Fruit fly (Drosophila melanogaster) whole organism, embryonic: ENCODE measurements around the gene CG6689.

ENCODE experiments used
- B-H2 ChIP-seq: fragments of 200-800 bp; sonication (Bioruptor generic); optimal IDR thresholded peaks from 2 replicates; lab custom pipeline; 2018; ENCODE audit warnings: missing biosample characterization, mild to moderate bottlenecking, missing genetic modification characterization
- Bgb ChIP-seq: fragments of 200-800 bp; sonication (Bioruptor generic); IDR thresholded peaks from 2 replicates; pipeline ENCODE4 v1.3.6; 2022; ENCODE audit warnings: missing biosample characterization, missing genetic modification characterization; ENCODE audit not compliant: partially characterized antibody
- Blimp-1 ChIP-seq: fragments of 200-800 bp; sonication (Bioruptor generic); optimal IDR thresholded peaks from 3 replicates; lab custom pipeline; 2018; ENCODE audit warnings: missing biosample characterization, missing genetic modification characterization, mild to moderate bottlenecking, moderate library complexity, missing genetic modification reagents
- CG10267 ChIP-seq: fragments of 200-800 bp; sonication (Bioruptor generic); optimal IDR thresholded peaks from 2 replicates; lab custom pipeline; 2018; ENCODE audit warnings: missing biosample characterization, mild to moderate bottlenecking, missing genetic modification characterization, moderate library complexity
- CG12391 ChIP-seq: fragments of 200-800 bp; sonication (Bioruptor generic); optimal IDR thresholded peaks from 3 replicates; lab custom pipeline; 2018; ENCODE audit warnings: missing biosample characterization, mild to moderate bottlenecking, missing genetic modification characterization, moderate library complexity
- CG13287 ChIP-seq: fragments of 200-800 bp; sonication (Bioruptor generic); IDR thresholded peaks from 2 replicates; pipeline ENCODE4 v1.3.6; 2022; ENCODE audit warnings: missing biosample characterization, missing genetic modification characterization; ENCODE audit not compliant: partially characterized antibody
- CG13624 ChIP-seq: fragments of 200-800 bp; sonication (Bioruptor generic); optimal IDR thresholded peaks from 2 replicates; lab custom pipeline; 2016; ENCODE audit warnings: missing biosample characterization, missing genetic modification characterization
- CG13775 ChIP-seq: fragments of 200-800 bp; sonication (Bioruptor generic); optimal IDR thresholded peaks from 3 replicates; lab custom pipeline; 2017; ENCODE audit warnings: missing biosample characterization, mild to moderate bottlenecking, missing genetic modification characterization
- CG15479 ChIP-seq: fragments of 200-800 bp; sonication (Bioruptor generic); optimal IDR thresholded peaks from 3 replicates; lab custom pipeline; 2019; ENCODE audit warnings: missing biosample characterization, mild to moderate bottlenecking, missing genetic modification characterization, moderate library complexity
- CG15514 ChIP-seq: fragments of 200-800 bp; sonication (Bioruptor generic); optimal IDR thresholded peaks from 3 replicates; lab custom pipeline; 2017; ENCODE audit warnings: missing biosample characterization, missing genetic modification characterization, mild to moderate bottlenecking, moderate library complexity, missing genetic modification reagents
- CG17186 ChIP-seq: fragments of 200-800 bp; sonication (Bioruptor generic); optimal IDR thresholded peaks from 3 replicates; lab custom pipeline; 2017; ENCODE audit warnings: missing biosample characterization, missing genetic modification reagents, missing genetic modification characterization
- CG17328 ChIP-seq: fragments of 200-800 bp; sonication (Bioruptor generic); IDR thresholded peaks from 2 replicates; pipeline ENCODE4 v1.3.6; 2022; ENCODE audit warnings: missing biosample characterization, missing genetic modification characterization
- CG2116 ChIP-seq: fragments of 200-800 bp; sonication (Bioruptor generic); optimal IDR thresholded peaks from 3 replicates; lab custom pipeline; 2018; ENCODE audit warnings: missing biosample characterization, mild to moderate bottlenecking, missing genetic modification characterization
- CG2120 ChIP-seq: fragments of 200-800 bp; sonication (Bioruptor generic); optimal IDR thresholded peaks from 3 replicates; lab custom pipeline; 2016; ENCODE audit warnings: missing biosample characterization, missing genetic modification characterization
- CG2712 ChIP-seq: fragments of 200-800 bp; optimal IDR thresholded peaks from 3 replicates; lab custom pipeline; 2019; ENCODE audit warnings: missing biosample characterization, mild to moderate bottlenecking, missing genetic modification characterization, moderate library complexity
- CG30020 ChIP-seq: fragments of 200-800 bp; optimal IDR thresholded peaks from 2 replicates; lab custom pipeline; 2019; ENCODE audit warnings: missing biosample characterization, mild to moderate bottlenecking, missing genetic modification characterization, moderate library complexity
- CG30403 ChIP-seq: fragments of 200-800 bp; sonication (Bioruptor generic); optimal IDR thresholded peaks from 3 replicates; lab custom pipeline; 2016; ENCODE audit warnings: missing biosample characterization, missing genetic modification characterization
- CG3407 ChIP-seq: fragments of 200-800 bp; sonication (Bioruptor generic); optimal IDR thresholded peaks from 2 replicates; lab custom pipeline; 2018; ENCODE audit warnings: missing biosample characterization, mild to moderate bottlenecking, missing genetic modification characterization
- CG34376 ChIP-seq: fragments of 200-800 bp; sonication (Bioruptor generic); optimal IDR thresholded peaks from 2 replicates; lab custom pipeline; 2018; ENCODE audit warnings: missing biosample characterization, mild to moderate bottlenecking, missing genetic modification characterization
- CG4854 ChIP-seq: fragments of 200-800 bp; sonication (Bioruptor generic); optimal IDR thresholded peaks from 2 replicates; lab custom pipeline; 2016; ENCODE audit warnings: missing biosample characterization, missing genetic modification characterization, inconsistent platforms
- CG8290 ChIP-seq, 3 experiments: fragments of 200-800 bp; sonication (Bioruptor generic); optimal IDR thresholded peaks; 2 replicates each; lab custom pipeline; 2016 to 2019; ENCODE audit warnings: missing biosample characterization in 3 of 3, missing genetic modification characterization in 3 of 3, mild to moderate bottlenecking in 2 of 3, moderate library complexity in 1 of 3
- CG8924 ChIP-seq: fragments of 200-800 bp; optimal IDR thresholded peaks from 3 replicates; lab custom pipeline; 2019; ENCODE audit warnings: missing biosample characterization, mild to moderate bottlenecking, missing genetic modification characterization, moderate library complexity
- CG9609 ChIP-seq: fragments of 200-800 bp; sonication (Bioruptor generic); optimal IDR thresholded peaks from 3 replicates; lab custom pipeline; 2016; ENCODE audit warnings: missing biosample characterization, missing genetic modification characterization
- CG9797 ChIP-seq: fragments of 200-800 bp; sonication (Bioruptor generic); optimal IDR thresholded peaks from 3 replicates; lab custom pipeline; 2018; ENCODE audit warnings: missing biosample characterization, mild to moderate bottlenecking, missing genetic modification characterization
- D19A ChIP-seq: fragments of 200-800 bp; optimal IDR thresholded peaks from 3 replicates; lab custom pipeline; 2019; ENCODE audit warnings: missing biosample characterization, mild to moderate bottlenecking, missing genetic modification characterization, moderate library complexity
- Dad ChIP-seq: fragments of 200-800 bp; sonication (Bioruptor generic); optimal IDR thresholded peaks from 3 replicates; lab custom pipeline; 2016; ENCODE audit warnings: missing biosample characterization, missing genetic modification characterization
- Dp ChIP-seq: fragments of 200-800 bp; sonication (Bioruptor generic); optimal IDR thresholded peaks from 2 replicates; lab custom pipeline; 2018; ENCODE audit warnings: missing biosample characterization, mild to moderate bottlenecking, missing genetic modification characterization, moderate library complexity
- E2f2 ChIP-seq: fragments of 200-800 bp; sonication (Bioruptor generic); IDR thresholded peaks from 2 replicates; pipeline ENCODE4 v1.3.6; 2022; ENCODE audit warnings: missing biosample characterization, missing genetic modification characterization
- ERR ChIP-seq: fragments of 200-800 bp; sonication (Bioruptor generic); optimal IDR thresholded peaks from 2 replicates; lab custom pipeline; 2016; ENCODE audit warnings: missing biosample characterization, missing genetic modification characterization
- Elba2 ChIP-seq: fragments of 200-800 bp; sonication (Bioruptor generic); optimal IDR thresholded peaks from 3 replicates; lab custom pipeline; 2016; ENCODE audit warnings: missing biosample characterization, missing genetic modification characterization
- HLH4C ChIP-seq: fragments of 200-800 bp; sonication (Bioruptor generic); IDR thresholded peaks from 3 replicates; pipeline ENCODE4 v1.3.6; 2022; ENCODE audit warnings: missing biosample characterization, missing genetic modification characterization; ENCODE audit not compliant: partially characterized antibody
- MBD-R2 ChIP-seq: fragments of 200-800 bp; sonication (Bioruptor generic); IDR thresholded peaks from 2 replicates; pipeline ENCODE4 v1.3.6; 2022; ENCODE audit warnings: missing biosample characterization, missing genetic modification characterization
- MESR4 ChIP-seq: fragments of 200-800 bp; sonication (Bioruptor generic); optimal IDR thresholded peaks from 2 replicates; lab custom pipeline; 2018; ENCODE audit warnings: missing biosample characterization, mild to moderate bottlenecking, missing genetic modification characterization, moderate library complexity
- Meics ChIP-seq: fragments of 200-800 bp; sonication (Bioruptor generic); optimal IDR thresholded peaks from 2 replicates; lab custom pipeline; 2017; ENCODE audit warnings: missing biosample characterization, mild to moderate bottlenecking, missing genetic modification characterization
- Sin3A ChIP-seq: fragments of >200 bp; optimal IDR thresholded peaks from 2 replicates; lab custom pipeline; 2018
- crp ChIP-seq, 2 experiments: fragments of 200-800 bp; sonication (Bioruptor generic); optimal IDR thresholded peaks; 2 replicates in 1 of 2; 3 replicates in 1 of 2; lab custom pipeline; 2017; ENCODE audit warnings: missing biosample characterization in 2 of 2, missing genetic modification characterization in 2 of 2, mild to moderate bottlenecking in 1 of 2, moderate library complexity in 1 of 2
- da ChIP-seq: fragments of 200-800 bp; sonication (Bioruptor generic); optimal IDR thresholded peaks from 2 replicates; lab custom pipeline; 2016; ENCODE audit warnings: missing biosample characterization, missing genetic modification characterization
- gfzf ChIP-seq: fragments of 200-800 bp; sonication (Bioruptor generic); optimal IDR thresholded peaks from 2 replicates; lab custom pipeline; 2016; ENCODE audit warnings: missing biosample characterization, mild to moderate bottlenecking, missing genetic modification characterization, moderate library complexity
- lov ChIP-seq, 2 experiments: fragments of 200-800 bp in 1 of 2; fragments of >200 bp in 1 of 2; sonication (Bioruptor generic) in 1 of 2; IDR thresholded peaks in 1 of 2; optimal IDR thresholded peaks in 1 of 2; 2 replicates in 1 of 2; 3 replicates in 1 of 2; pipeline versions ENCODE4 v1.3.6 to Lab custom; 2017 to 2022; ENCODE audit warnings: missing biosample characterization in 1 of 2, missing genetic modification characterization in 1 of 2
- nmo ChIP-seq: fragments of 200-800 bp; sonication (Bioruptor generic); optimal IDR thresholded peaks from 2 replicates; lab custom pipeline; 2018; ENCODE audit warnings: missing biosample characterization, mild to moderate bottlenecking, missing genetic modification characterization, moderate library complexity
- pb ChIP-seq: fragments of 200-800 bp; sonication (Bioruptor generic); optimal IDR thresholded peaks from 3 replicates; lab custom pipeline; 2016; ENCODE audit warnings: missing biosample characterization, missing genetic modification characterization
- sd ChIP-seq: fragments of 200-800 bp; sonication (Bioruptor generic); optimal IDR thresholded peaks from 3 replicates; lab custom pipeline; 2018; ENCODE audit warnings: missing biosample characterization, mild to moderate bottlenecking, missing genetic modification characterization, moderate library complexity
- sens ChIP-seq: fragments of 200-800 bp; sonication (Bioruptor generic); peaks from one replicate; lab custom pipeline; 2016; ENCODE audit warnings: missing biosample characterization, missing genetic modification characterization
- ssp ChIP-seq: fragments of 200-800 bp; sonication (Bioruptor generic); IDR thresholded peaks from 2 replicates; pipeline ENCODE4 v1.3.6; 2022; ENCODE audit warnings: missing biosample characterization, missing genetic modification characterization
- stwl ChIP-seq: fragments of 200-800 bp; sonication (Bioruptor generic); optimal IDR thresholded peaks from 3 replicates; lab custom pipeline; 2018; ENCODE audit warnings: missing biosample characterization, mild to moderate bottlenecking, missing genetic modification characterization, moderate library complexity
- trem ChIP-seq: fragments of 200-800 bp; optimal IDR thresholded peaks from 3 replicates; lab custom pipeline; 2019; ENCODE audit warnings: missing biosample characterization, mild to moderate bottlenecking, missing genetic modification characterization, moderate library complexity
- tup ChIP-seq: fragments of 200-800 bp; sonication (Bioruptor generic); optimal IDR thresholded peaks from 2 replicates; lab custom pipeline; 2016; ENCODE audit warnings: missing biosample characterization, mild to moderate bottlenecking, missing genetic modification characterization, moderate library complexity
- vvl ChIP-seq: fragments of 200-800 bp; sonication (Bioruptor generic); IDR thresholded peaks from 2 replicates; pipeline ENCODE4 v1.3.6; 2022; ENCODE audit warnings: missing biosample characterization, missing genetic modification characterization
- zfh2 ChIP-seq: fragments of 200-800 bp; sonication (Bioruptor generic); optimal IDR thresholded peaks from 2 replicates; lab custom pipeline; 2016; ENCODE audit warnings: missing biosample characterization, missing genetic modification characterization

CG6689 gene

DNA sequence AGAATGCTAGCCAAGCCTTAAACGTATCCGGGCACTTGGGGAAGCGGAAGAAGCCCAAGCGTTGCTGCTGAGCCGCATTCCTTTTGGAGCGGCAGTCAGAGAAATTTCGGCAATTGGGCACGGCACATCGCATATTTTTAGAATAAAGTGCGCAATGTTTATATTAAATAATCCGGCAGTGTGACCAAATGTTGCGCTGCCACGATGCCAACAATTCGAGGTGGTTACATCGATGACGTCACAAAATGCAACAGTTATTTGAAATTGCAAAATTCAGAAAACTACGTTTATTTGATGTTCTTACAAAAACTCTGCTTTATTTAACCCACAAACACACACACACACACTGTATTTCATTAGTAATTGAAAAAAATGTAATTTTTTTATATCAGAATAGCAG lies at the start of gene CG6689 (continued):
- peak; percentile 42 for TF ChIP-seq Sin3A (lab: Kevin White, UChicago)
- peak; percentile 49 for TF ChIP-seq CG34376 (GFP tag; lab: Kevin White, UChicago)
- no peak for TF ChIP-seq tup (GFP tag; lab: Kevin White, UChicago)
- TF ChIP-seq CG10267 (tag; lab: Kevin White, UChicago), result peak; percentile 9
- TF ChIP-seq CG8924 (tag; lab: Kevin White, UChicago), result peak; percentile 21
- no peak for TF ChIP-seq CG8290 (GFP tag; optimal IDR thresholded peaks at IDR 0.05; lab: Kevin White, UChicago)
- peak in 1 of 2 experiments; percentile 47 for TF ChIP-seq CG8290 (tag; optimal IDR thresholded peaks at IDR 0.05; lab: Kevin White, UChicago)
- peak; percentile 69 for TF ChIP-seq Dp (GFP tag; lab: Kevin White, UChicago)
- TF ChIP-seq CG15514, result peak; percentile 33
- TF ChIP-seq trem (tag; lab: Kevin White, UChicago), result peak; percentile 56
- TF ChIP-seq CG30403 (GFP tag; lab: Kevin White, UChicago), result no peak
- TF ChIP-seq CG15479 (GFP tag; lab: Kevin White, UChicago), result peak; percentile 78
- peak; percentile 48 for TF ChIP-seq Elba2 (GFP tag; lab: Kevin White, UChicago)
- peak; percentile 88 for TF ChIP-seq CG9797 (GFP tag; lab: Kevin White, UChicago)
- TF ChIP-seq CG2116 (GFP tag; lab: Kevin White, UChicago), result peak; percentile 80
- TF ChIP-seq gfzf (GFP tag; lab: Kevin White, UChicago), result peak; percentile 66
- TF ChIP-seq CG2712 (tag; lab: Kevin White, UChicago), result peak; percentile 5
- TF ChIP-seq HLH4C (GFP tag; lab: Robert Waterston, UW), result 0 out of 3 replicates have a peak, but pooled peaks have one; percentile 15
- no peak for TF ChIP-seq Blimp-1 (GFP tag; lab: Kevin White, UChicago)
- TF ChIP-seq CG4854, result peak; percentile 1
- no peak for TF ChIP-seq CG3407 (GFP tag; lab: Kevin White, UChicago)
- TF ChIP-seq pb (GFP tag; lab: Kevin White, UChicago), result no peak
- TF ChIP-seq sd (tag; lab: Kevin White, UChicago), result peak; percentile 68
- peak; percentile 77 for TF ChIP-seq CG13624 (GFP tag; lab: Kevin White, UChicago)
- no peak for TF ChIP-seq CG17328 (GFP tag; lab: Robert Waterston, UW)
- TF ChIP-seq CG2120 (GFP tag; lab: Kevin White, UChicago), result peak; percentile 20
- TF ChIP-seq CG13287 (GFP tag; lab: Robert Waterston, UW), result peak; percentile 36; the same call in 1 of the 2 replicates
- TF ChIP-seq MESR4 (GFP tag; lab: Kevin White, UChicago), result peak; percentile 87
- TF ChIP-seq CG9609 (GFP tag; lab: Kevin White, UChicago), result no peak
- TF ChIP-seq B-H2, result peak; percentile 15
- peak; percentile 28 for TF ChIP-seq CG30020 (tag; lab: Kevin White, UChicago)
- TF ChIP-seq ERR (GFP tag; lab: Kevin White, UChicago), result no peak
- peak; percentile 79 for TF ChIP-seq ssp (GFP tag; lab: Robert Waterston, UW)
- TF ChIP-seq E2f2 (GFP tag; lab: Robert Waterston, UW), result peak; percentile 77
- TF ChIP-seq sens, result peak; percentile 83
- peak; percentile 94 for TF ChIP-seq MBD-R2
- peak; percentile 40 for TF ChIP-seq stwl (tag; lab: Kevin White, UChicago)
- no peak for TF ChIP-seq Meics
- peak; percentile 92 for TF ChIP-seq CG17186 (GFP tag; lab: Kevin White, UChicago)
- TF ChIP-seq lov (optimal IDR thresholded peaks at IDR 0.05; lab: Kevin White, UChicago), result no peak
- TF ChIP-seq lov (GFP tag; IDR thresholded peaks at IDR 0.05; lab: Robert Waterston, UW), result peak; percentile 54; the same call in 1 of the 3 replicates
- peak; percentile 26 for TF ChIP-seq CG13775 (GFP tag; lab: Kevin White, UChicago)
- peak; percentile 19 for TF ChIP-seq nmo (GFP tag; lab: Kevin White, UChicago)
- peak; percentile 32; the same call in 1 of the 2 replicates for TF ChIP-seq Bgb
- no peak for TF ChIP-seq Dad (GFP tag; lab: Kevin White, UChicago)
- TF ChIP-seq crp (GFP tag; optimal IDR thresholded peaks at IDR 0.05; lab: Kevin White, UChicago), result no peak
- no peak for TF ChIP-seq da (GFP tag; lab: Kevin White, UChicago)
- TF ChIP-seq zfh2 (GFP tag; lab: Kevin White, UChicago), result peak; percentile 10
- peak; percentile 78 for TF ChIP-seq vvl (GFP tag; lab: Robert Waterston, UW)
- TF ChIP-seq D19A, result peak; percentile 3
- peak; percentile 33 for TF ChIP-seq CG12391 (tag; lab: Kevin White, UChicago)
